Worm (Caenorhabditis elegans): ENCODE results near the gene T13F2.4.

DNA sequence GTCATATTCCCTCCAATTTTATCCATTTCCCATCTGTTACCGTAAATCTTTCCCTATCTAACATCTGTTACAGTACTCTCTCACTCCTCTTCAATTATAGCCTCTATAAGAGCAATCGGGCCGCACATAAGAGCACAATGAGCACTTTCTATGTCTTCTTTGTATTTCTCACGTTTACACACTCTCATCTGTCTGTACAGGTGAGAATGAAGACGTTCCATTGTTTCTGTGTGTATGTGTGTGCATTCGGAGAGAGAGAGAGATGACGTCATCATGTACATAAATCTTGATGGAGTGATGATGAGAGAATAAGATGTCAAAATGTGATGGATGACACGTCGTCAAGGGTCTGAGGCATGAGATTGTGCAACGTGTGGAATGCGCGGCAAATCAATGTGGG is 18.8 kb upstream of the T13F2.4 start:
- TF ChIP-seq flt-1 (GFP tag; IDR thresholded peaks at IDR 0.05) (no peak), ztf-23 (GFP tag; IDR thresholded peaks at IDR 0.05) (no peak), cog-1 (tag; optimal IDR thresholded peaks at IDR 0.05) (peak; percentile 11), tab-1 (GFP tag; IDR thresholded peaks at IDR 0.05) (no peak)

Measured in whole organism, midembryonic.